Fruit fly (Drosophila melanogaster) whole organism, embryonic: ENCODE results near the gene CG31636.
A peak's percentile ranks its signal among the peaks of the same experiment; 100 is the strongest.

Experiments
- Adf1 ChIP-seq: fragments of 200-800 bp; sonication (Bioruptor generic); IDR thresholded peaks from 2 replicates; pipeline ENCODE4 v1.3.6; 2022; ENCODE audit warnings: missing biosample characterization, missing genetic modification characterization
- BtbVII ChIP-seq: fragments of 200-800 bp; sonication (Bioruptor generic); optimal IDR thresholded peaks from 3 replicates; lab custom pipeline; 2017; ENCODE audit warnings: missing biosample characterization, mild to moderate bottlenecking, missing genetic modification characterization
- Bteb2 ChIP-seq: fragments of 200-800 bp; sonication (Bioruptor generic); optimal IDR thresholded peaks from 2 replicates; lab custom pipeline; 2016; ENCODE audit warnings: missing biosample characterization, missing genetic modification characterization
- CG10209 ChIP-seq: fragments of 200-800 bp; sonication (Bioruptor generic); optimal IDR thresholded peaks from 3 replicates; lab custom pipeline; 2017; ENCODE audit warnings: missing biosample characterization, mild to moderate bottlenecking, missing genetic modification characterization, missing genetic modification reagents
- CG1024 ChIP-seq: fragments of 200-800 bp; sonication (Bioruptor generic); IDR thresholded peaks from 2 replicates; pipeline ENCODE4 v1.3.6; 2022; ENCODE audit warnings: missing biosample characterization, missing genetic modification characterization
- CG10431 ChIP-seq: fragments of 200-800 bp; sonication (Bioruptor generic); optimal IDR thresholded peaks from 3 replicates; lab custom pipeline; 2018; ENCODE audit warnings: missing biosample characterization, mild to moderate bottlenecking, missing genetic modification characterization
- CG11504 ChIP-seq: fragments of 200-800 bp; sonication (Bioruptor generic); optimal IDR thresholded peaks from 3 replicates; lab custom pipeline; 2019; ENCODE audit warnings: missing biosample characterization, mild to moderate bottlenecking, missing genetic modification characterization, moderate library complexity
- CG12155 ChIP-seq: fragments of 200-800 bp; sonication (Bioruptor generic); optimal IDR thresholded peaks from 3 replicates; lab custom pipeline; 2016; ENCODE audit warnings: missing biosample characterization, missing genetic modification characterization
- CG14050 ChIP-seq: fragments of 200-800 bp; sonication (Bioruptor generic); IDR thresholded peaks from 3 replicates; pipeline ENCODE4 v1.3.6; 2022; ENCODE audit warnings: missing biosample characterization, missing genetic modification characterization
- CG14441 ChIP-seq: fragments of 200-800 bp; sonication (Bioruptor generic); IDR thresholded peaks from 2 replicates; pipeline ENCODE4 v1.3.6; 2022; ENCODE audit warnings: missing biosample characterization, missing genetic modification characterization
- CG14860 ChIP-seq: fragments of 200-800 bp; sonication (Bioruptor generic); IDR thresholded peaks from 3 replicates; pipeline ENCODE4 v1.3.6; 2022; ENCODE audit warnings: missing biosample characterization, missing genetic modification characterization; ENCODE audit not compliant: partially characterized antibody
- CG15601 ChIP-seq: fragments of 200-800 bp; sonication (Bioruptor generic); optimal IDR thresholded peaks from 3 replicates; lab custom pipeline; 2019; ENCODE audit warnings: missing biosample characterization, mild to moderate bottlenecking, missing genetic modification characterization, moderate library complexity
- CG1602 ChIP-seq: fragments of 200-800 bp; sonication (Bioruptor generic); optimal IDR thresholded peaks from 3 replicates; lab custom pipeline; 2016; ENCODE audit warnings: missing biosample characterization, missing genetic modification characterization
- CG16813 ChIP-seq: fragments of 200-800 bp; sonication (Bioruptor generic); IDR thresholded peaks from 3 replicates; pipeline ENCODE4 v1.3.6; 2022; ENCODE audit warnings: missing biosample characterization, missing genetic modification characterization; ENCODE audit not compliant: partially characterized antibody
- CG16863 ChIP-seq: fragments of 200-800 bp; sonication (Bioruptor generic); optimal IDR thresholded peaks from 3 replicates; lab custom pipeline; 2016; ENCODE audit warnings: missing biosample characterization, missing genetic modification characterization
- CG17328 ChIP-seq: fragments of 200-800 bp; sonication (Bioruptor generic); IDR thresholded peaks from 2 replicates; pipeline ENCODE4 v1.3.6; 2022; ENCODE audit warnings: missing biosample characterization, missing genetic modification characterization
- CG2120 ChIP-seq: fragments of 200-800 bp; sonication (Bioruptor generic); optimal IDR thresholded peaks from 3 replicates; lab custom pipeline; 2016; ENCODE audit warnings: missing biosample characterization, missing genetic modification characterization
- CG2889 ChIP-seq: fragments of 200-800 bp; sonication (Bioruptor generic); IDR thresholded peaks from 3 replicates; pipeline ENCODE4 v1.3.6; 2022; ENCODE audit warnings: missing biosample characterization, missing genetic modification characterization
- CG32532 ChIP-seq: fragments of 200-800 bp; sonication (Bioruptor generic); IDR thresholded peaks from 2 replicates; pipeline ENCODE4 v1.3.6; 2022; ENCODE audit warnings: missing biosample characterization, missing genetic modification characterization
- CG3407 ChIP-seq: fragments of 200-800 bp; sonication (Bioruptor generic); optimal IDR thresholded peaks from 2 replicates; lab custom pipeline; 2018; ENCODE audit warnings: missing biosample characterization, mild to moderate bottlenecking, missing genetic modification characterization
- CG4854 ChIP-seq: fragments of 200-800 bp; sonication (Bioruptor generic); optimal IDR thresholded peaks from 2 replicates; lab custom pipeline; 2016; ENCODE audit warnings: missing biosample characterization, missing genetic modification characterization, inconsistent platforms
- CG7372 ChIP-seq: fragments of 200-800 bp; sonication (Bioruptor generic); IDR thresholded peaks from 2 replicates; pipeline ENCODE4 v1.3.6; 2022; ENCODE audit warnings: missing biosample characterization, missing genetic modification characterization
- CG7745 ChIP-seq: fragments of 200-800 bp; sonication (Bioruptor generic); optimal IDR thresholded peaks from 2 replicates; lab custom pipeline; 2018; ENCODE audit warnings: missing biosample characterization, mild to moderate bottlenecking, missing genetic modification characterization, moderate library complexity
- CG8924 ChIP-seq: fragments of 200-800 bp; optimal IDR thresholded peaks from 3 replicates; lab custom pipeline; 2019; ENCODE audit warnings: missing biosample characterization, mild to moderate bottlenecking, missing genetic modification characterization, moderate library complexity
- Dek ChIP-seq: fragments of 200-800 bp; sonication (Bioruptor generic); optimal IDR thresholded peaks from 3 replicates; lab custom pipeline; 2019; ENCODE audit warnings: missing biosample characterization, mild to moderate bottlenecking, missing genetic modification characterization, moderate library complexity
- HLH3B ChIP-seq: fragments of 200-800 bp; sonication (Bioruptor generic); IDR thresholded peaks from 2 replicates; pipeline ENCODE4 v1.3.6; 2022; ENCODE audit warnings: missing biosample characterization, missing genetic modification characterization
- Hmx ChIP-seq: fragments of 200-800 bp; sonication (Bioruptor generic); optimal IDR thresholded peaks from 2 replicates; lab custom pipeline; 2016; ENCODE audit warnings: missing biosample characterization, missing genetic modification characterization
- Hsf ChIP-seq: fragments of 200-800 bp; sonication (Bioruptor generic); optimal IDR thresholded peaks from 3 replicates; lab custom pipeline; 2016; ENCODE audit warnings: missing biosample characterization, missing genetic modification characterization
- NfI ChIP-seq: fragments of 200-800 bp; sonication (Bioruptor generic); optimal IDR thresholded peaks from 3 replicates; lab custom pipeline; 2018; ENCODE audit warnings: missing biosample characterization, mild to moderate bottlenecking, missing genetic modification characterization, moderate library complexity
- Sox100B ChIP-seq: fragments of 200-800 bp; sonication (Bioruptor generic); optimal IDR thresholded peaks from 3 replicates; lab custom pipeline; 2018; ENCODE audit warnings: missing biosample characterization, mild to moderate bottlenecking, missing genetic modification characterization
- Spps ChIP-seq: fragments of 200-800 bp; sonication (Bioruptor generic); optimal IDR thresholded peaks from 2 replicates; lab custom pipeline; 2018; ENCODE audit warnings: missing biosample characterization, mild to moderate bottlenecking, missing genetic modification characterization
- ac ChIP-seq: fragments of 200-800 bp; sonication (Bioruptor generic); optimal IDR thresholded peaks from 3 replicates; lab custom pipeline; 2017; ENCODE audit warnings: missing biosample characterization, mild to moderate bottlenecking, missing genetic modification characterization
- ara ChIP-seq: fragments of 200-800 bp; sonication (Bioruptor generic); IDR thresholded peaks from 2 replicates; pipeline ENCODE4 v1.3.6; 2022; ENCODE audit warnings: missing biosample characterization, missing genetic modification characterization
- cato ChIP-seq: fragments of 200-800 bp; sonication (Bioruptor generic); optimal IDR thresholded peaks from 2 replicates; lab custom pipeline; 2016; ENCODE audit warnings: missing biosample characterization, missing genetic modification characterization, borderline replicate concordance
- crol ChIP-seq: fragments of 200-800 bp; sonication (Bioruptor generic); IDR thresholded peaks from 2 replicates; pipeline ENCODE4 v1.3.6; 2022; ENCODE audit warnings: missing biosample characterization, missing genetic modification characterization
- da ChIP-seq: fragments of 200-800 bp; sonication (Bioruptor generic); optimal IDR thresholded peaks from 2 replicates; lab custom pipeline; 2016; ENCODE audit warnings: missing biosample characterization, missing genetic modification characterization
- gcm ChIP-seq: fragments of 200-800 bp; sonication (Bioruptor generic); optimal IDR thresholded peaks from 2 replicates; lab custom pipeline; 2019; ENCODE audit warnings: missing biosample characterization, mild to moderate bottlenecking, missing genetic modification characterization, moderate library complexity
- grn ChIP-seq: fragments of 200-800 bp; sonication (Bioruptor generic); optimal IDR thresholded peaks from 3 replicates; lab custom pipeline; 2017; ENCODE audit warnings: missing biosample characterization, missing genetic modification characterization
- hb ChIP-seq: fragments of 200-800 bp; sonication (Bioruptor generic); IDR thresholded peaks from 3 replicates; pipeline ENCODE4 v1.3.6; 2022; ENCODE audit warnings: missing biosample characterization, missing genetic modification characterization; ENCODE audit not compliant: partially characterized antibody
- hth ChIP-seq: fragments of >200 bp; optimal IDR thresholded peaks from 2 replicates; lab custom pipeline; 2017; ENCODE audit warnings: inconsistent platforms
- jumu ChIP-seq: fragments of 200-800 bp; sonication (Bioruptor generic); optimal IDR thresholded peaks from 3 replicates; lab custom pipeline; 2016; ENCODE audit warnings: missing biosample characterization, missing genetic modification characterization
- lola ChIP-seq, 3 experiments: fragments of >200 bp in 2 of 3; fragments of 200-800 bp in 1 of 3; sonication (Bioruptor generic) in 1 of 3; optimal IDR thresholded peaks; 2 replicates each; lab custom pipeline; 2017 to 2019; ENCODE audit warnings: missing biosample characterization in 3 of 3, missing genetic modification characterization in 3 of 3, mild to moderate bottlenecking in 1 of 3, moderate library complexity in 1 of 3
- nom ChIP-seq: fragments of 200-800 bp; sonication (Bioruptor generic); optimal IDR thresholded peaks from 2 replicates; lab custom pipeline; 2017; ENCODE audit warnings: missing biosample characterization, missing genetic modification characterization, mild to moderate bottlenecking, moderate library complexity, missing genetic modification reagents
- oc ChIP-seq: fragments of 200-800 bp; sonication (Bioruptor generic); optimal IDR thresholded peaks from 2 replicates; lab custom pipeline; 2018; ENCODE audit warnings: missing biosample characterization, mild to moderate bottlenecking, missing genetic modification characterization, moderate library complexity
- pros ChIP-seq: fragments of 200-800 bp; sonication (Bioruptor generic); optimal IDR thresholded peaks from 3 replicates; lab custom pipeline; 2019; ENCODE audit warnings: missing biosample characterization, mild to moderate bottlenecking, missing genetic modification characterization, moderate library complexity
- salm ChIP-seq: fragments of 200-800 bp; sonication (Bioruptor generic); optimal IDR thresholded peaks from 2 replicates; lab custom pipeline; 2018; ENCODE audit warnings: missing biosample characterization, mild to moderate bottlenecking, missing genetic modification characterization
- seq ChIP-seq: fragments of 200-800 bp; sonication (Bioruptor generic); IDR thresholded peaks from 2 replicates; pipeline ENCODE4 v1.3.6; 2022; ENCODE audit warnings: missing biosample characterization, missing genetic modification characterization
- toy ChIP-seq: fragments of 200-800 bp; sonication (Bioruptor generic); IDR thresholded peaks from 2 replicates; pipeline ENCODE4 v1.3.6; 2022; ENCODE audit warnings: missing biosample characterization, missing genetic modification characterization
- ttk ChIP-seq: fragments of 200-800 bp; sonication (Bioruptor generic); IDR thresholded peaks from 2 replicates; pipeline ENCODE4 v2.1.2; 2022; ENCODE audit warnings: missing biosample characterization, missing genetic modification characterization

Gene CG31636

DNA sequence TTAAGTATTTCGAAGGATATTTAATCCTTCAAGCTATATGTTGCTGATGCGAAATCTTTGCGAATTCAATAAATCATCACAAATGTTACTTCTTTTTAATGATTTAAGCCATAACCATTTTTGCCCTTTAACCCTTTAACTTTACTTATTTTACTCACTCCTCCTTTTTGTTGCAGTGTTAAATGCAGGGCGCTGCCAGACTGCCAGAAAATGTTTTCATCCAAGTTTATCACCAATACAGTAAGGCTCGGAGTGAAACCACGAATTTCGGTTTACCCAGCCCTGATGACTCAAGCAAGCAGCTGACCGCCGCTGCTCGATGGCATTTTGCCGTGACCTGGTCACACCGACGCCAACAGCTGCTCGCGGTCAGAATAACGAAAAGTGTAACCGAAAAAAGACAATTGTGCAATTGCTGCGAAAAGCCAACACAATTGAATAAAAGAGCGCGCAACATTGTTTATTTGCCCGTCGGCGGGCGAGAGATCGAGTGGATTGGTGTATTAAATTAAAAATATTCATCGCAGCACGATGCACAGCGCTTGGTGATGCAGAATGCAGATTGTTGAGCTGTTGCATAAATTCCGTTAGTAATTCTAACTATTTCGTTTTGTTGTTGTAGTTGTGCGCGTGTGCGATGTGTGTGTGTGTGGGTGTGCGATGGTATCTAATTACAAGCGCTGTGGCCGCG is 47.1 kb downstream of the CG31636 start, which contains the start of gene CG11050 (continued):
- no peak for TF ChIP-seq CG7745
- peak; percentile 67 for TF ChIP-seq da (GFP tag; lab: Kevin White, UChicago)
- peak; percentile 79 for TF ChIP-seq CG14441 (GFP tag; lab: Robert Waterston, UW)
- peak; percentile 80 for TF ChIP-seq jumu (GFP tag; lab: Kevin White, UChicago)
- TF ChIP-seq CG17328 (GFP tag; lab: Robert Waterston, UW) = peak; percentile 73
- TF ChIP-seq hb = no peak
- TF ChIP-seq CG8924 = peak; percentile 59
- peak; percentile 66; the same call in 2 of the 3 replicates for TF ChIP-seq CG14050 (GFP tag; lab: Robert Waterston, UW)
- TF ChIP-seq Bteb2 (GFP tag; lab: Kevin White, UChicago) = peak; percentile 84
- peak; percentile 70 for TF ChIP-seq NfI
- TF ChIP-seq hth (lab: Kevin White, UChicago) = no peak
- 0 out of 2 replicates have a peak, but pooled peaks have one; percentile 35 for TF ChIP-seq seq (GFP tag; lab: Robert Waterston, UW)
- TF ChIP-seq ttk (GFP tag; lab: Robert Waterston, UW) = peak; percentile 67
- TF ChIP-seq CG16813 (GFP tag; lab: Robert Waterston, UW) = peak; percentile 34; the same call in 1 of the 3 replicates
- no peak for TF ChIP-seq nom
- peak; percentile 48 for TF ChIP-seq CG4854 (GFP tag; lab: Kevin White, UChicago)
- TF ChIP-seq CG14860 (GFP tag; lab: Robert Waterston, UW) = 0 out of 3 replicates have a peak, but pooled peaks have one; percentile 32
- peak; percentile 7 for TF ChIP-seq cato (GFP tag; lab: Kevin White, UChicago)
- TF ChIP-seq CG1024 (GFP tag; lab: Robert Waterston, UW) = peak; percentile 72
- TF ChIP-seq BtbVII (GFP tag; lab: Kevin White, UChicago) = peak; percentile 48
- peak; percentile 72 for TF ChIP-seq CG15601 (tag; lab: Kevin White, UChicago)
- peak; percentile 70 for TF ChIP-seq CG1602 (GFP tag; lab: Kevin White, UChicago)
- peak; percentile 67 for TF ChIP-seq HLH3B
- no peak for TF ChIP-seq Hmx (GFP tag; lab: Kevin White, UChicago)
- peak; percentile 58 for TF ChIP-seq oc
- 0 out of 2 replicates have a peak, but pooled peaks have one; percentile 19 for TF ChIP-seq toy (GFP tag; lab: Robert Waterston, UW)
- TF ChIP-seq CG11504 (tag; lab: Kevin White, UChicago) = peak; percentile 80
- peak; percentile 57 for TF ChIP-seq gcm
- TF ChIP-seq CG10431 = no peak
- peak; percentile 75 for TF ChIP-seq CG7372 (GFP tag; lab: Robert Waterston, UW)
- peak; percentile 87 for TF ChIP-seq CG32532 (GFP tag; lab: Robert Waterston, UW)
- TF ChIP-seq ac (GFP tag; lab: Kevin White, UChicago) = no peak
- peak in 1 of 3 experiments; percentile 20 for TF ChIP-seq lola (GFP tag; optimal IDR thresholded peaks at IDR 0.05; lab: Kevin White, UChicago)
- TF ChIP-seq CG2889 (GFP tag; lab: Robert Waterston, UW) = 0 out of 3 replicates have a peak, but pooled peaks have one; percentile 36
- peak; percentile 85 for TF ChIP-seq Dek (tag; lab: Kevin White, UChicago)
- TF ChIP-seq Adf1 (GFP tag; lab: Robert Waterston, UW) = peak; percentile 54; the same call in 1 of the 2 replicates
- TF ChIP-seq pros (GFP tag; lab: Kevin White, UChicago) = no peak
- peak; percentile 66 for TF ChIP-seq CG10209 (GFP tag; lab: Kevin White, UChicago)
- TF ChIP-seq CG2120 (GFP tag; lab: Kevin White, UChicago) = peak; percentile 91
- TF ChIP-seq crol (GFP tag; lab: Robert Waterston, UW) = 0 out of 2 replicates have a peak, but pooled peaks have one; percentile 17
- peak; percentile 28 for TF ChIP-seq Spps (tag; lab: Kevin White, UChicago)
- peak; percentile 82 for TF ChIP-seq Hsf (GFP tag; lab: Kevin White, UChicago)
- TF ChIP-seq CG12155 = peak; percentile 73
- TF ChIP-seq CG3407 (GFP tag; lab: Kevin White, UChicago) = peak; percentile 41
- TF ChIP-seq salm = peak; percentile 15
- no peak for TF ChIP-seq Sox100B (GFP tag; lab: Kevin White, UChicago)
- peak; percentile 73 for TF ChIP-seq CG16863 (GFP tag; lab: Kevin White, UChicago)
- no peak for TF ChIP-seq grn (GFP tag; lab: Kevin White, UChicago)
- TF ChIP-seq ara (GFP tag; lab: Robert Waterston, UW) = peak; percentile 69
